Worm (Caenorhabditis elegans) whole organism, young adult: ENCODE results near the gene mlc-6.

ENCODE experiments used
- B0336.3 ChIP-seq: fragments of 200-800 bp; sonication (Bioruptor generic); IDR thresholded peaks from 2 replicates; pipeline ENCODE4 v1.3.6; 2022; ENCODE audit warnings: missing genetic modification characterization, missing compliant biosample characterization
- D2030.7 ChIP-seq: fragments of 200-800 bp; sonication (Bioruptor generic); IDR thresholded peaks from 2 replicates; pipeline ENCODE4 v1.3.6; 2022; ENCODE audit warnings: missing genetic modification reagents, missing genetic modification characterization, missing compliant biosample characterization
- F22D6.2 ChIP-seq: sonication (generic microtip); optimal IDR thresholded peaks from 2 replicates; lab custom pipeline; 2016; ENCODE audit warnings: mild to moderate bottlenecking, missing genetic modification characterization, missing compliant biosample characterization
- F37B4.10 ChIP-seq: fragments of 200-800 bp; sonication (Bioruptor generic); IDR thresholded peaks from 2 replicates; pipeline ENCODE4 v1.3.6; 2022; ENCODE audit warnings: missing genetic modification characterization, missing compliant biosample characterization
- F52B5.7 ChIP-seq: sonication (generic microtip); optimal IDR thresholded peaks from 2 replicates; lab custom pipeline; 2016; ENCODE audit warnings: mild to moderate bottlenecking, missing genetic modification characterization, missing compliant biosample characterization
- Y53F4B.3 ChIP-seq: fragments of 200-800 bp; sonication (Bioruptor generic); IDR thresholded peaks from 2 replicates; pipeline ENCODE4 v1.3.6; 2022; ENCODE audit warnings: missing genetic modification reagents, missing genetic modification characterization, missing compliant biosample characterization
- Y67H2A.10 ChIP-seq: fragments of 200-800 bp; sonication (Bioruptor generic); conservative IDR thresholded peaks from 2 replicates; pipeline ENCODE4 v1.3.6; 2022; ENCODE audit warnings: missing genetic modification reagents, missing genetic modification characterization, missing compliant biosample characterization
- Y79H2A.3 ChIP-seq: fragments of 200-800 bp; sonication (Bioruptor generic); conservative IDR thresholded peaks from 2 replicates; pipeline ENCODE4 v1.3.6; 2022; ENCODE audit warnings: missing genetic modification reagents, missing genetic modification characterization, missing compliant biosample characterization
- atf-7 ChIP-seq: sonication (generic microtip); optimal IDR thresholded peaks from 2 replicates; lab custom pipeline; 2017; ENCODE audit warnings: mild to moderate bottlenecking, missing genetic modification characterization, missing compliant biosample characterization
- ceh-91 ChIP-seq: fragments of 200-800 bp; sonication (Bioruptor generic); IDR thresholded peaks from 2 replicates; pipeline ENCODE4 v1.3.6; 2022; ENCODE audit warnings: missing genetic modification reagents, missing genetic modification characterization, missing compliant biosample characterization
- dox-1 ChIP-seq: fragments of 200-800 bp; sonication (Bioruptor generic); IDR thresholded peaks from 2 replicates; pipeline ENCODE4 v1.3.6; 2022; ENCODE audit warnings: missing genetic modification reagents, missing genetic modification characterization, missing compliant biosample characterization
- dpl-1 ChIP-seq: fragments of 150-350 bp; optimal IDR thresholded peaks from 2 replicates; lab custom pipeline; 2014; ENCODE audit warnings: missing biosample characterization, missing genetic modification reagents, missing genetic modification characterization
- efl-1 ChIP-seq: fragments of 150-350 bp; optimal IDR thresholded peaks from 2 replicates; lab custom pipeline; 2014; ENCODE audit warnings: missing biosample characterization, missing genetic modification reagents, missing genetic modification characterization
- egrh-3 ChIP-seq: fragments of 200-800 bp; sonication (Bioruptor generic); IDR thresholded peaks from 2 replicates; pipeline ENCODE4 v1.3.6; 2022; ENCODE audit warnings: missing genetic modification reagents, missing genetic modification characterization, missing compliant biosample characterization
- hmg-1.2 ChIP-seq: fragments of 200-800 bp; sonication (Bioruptor generic); IDR thresholded peaks from 2 replicates; pipeline ENCODE4 v1.3.6; 2022; ENCODE audit warnings: missing genetic modification reagents, missing genetic modification characterization, missing compliant biosample characterization
- lin-26 ChIP-seq: fragments of 200-800 bp; sonication (Bioruptor generic); IDR thresholded peaks from 2 replicates; pipeline ENCODE4 v1.3.6; 2022; ENCODE audit warnings: missing genetic modification reagents, missing genetic modification characterization, missing compliant biosample characterization
- lin-54 ChIP-seq: fragments of 200-800 bp; sonication (Bioruptor generic); optimal IDR thresholded peaks from 2 replicates; lab custom pipeline; 2018; ENCODE audit warnings: mild to moderate bottlenecking, missing genetic modification characterization, missing compliant biosample characterization
- madf-3 ChIP-seq: fragments of 200-800 bp; sonication (Bioruptor generic); IDR thresholded peaks from 2 replicates; pipeline ENCODE4 v1.3.6; 2022; ENCODE audit warnings: missing genetic modification reagents, missing genetic modification characterization, missing compliant biosample characterization
- madf-6 ChIP-seq: fragments of 200-800 bp; sonication (Bioruptor generic); IDR thresholded peaks from 2 replicates; pipeline ENCODE4 v1.3.6; 2022; ENCODE audit warnings: missing genetic modification reagents, missing genetic modification characterization, missing compliant biosample characterization
- madf-8 ChIP-seq: fragments of 200-800 bp; sonication (Bioruptor generic); conservative IDR thresholded peaks from 2 replicates; pipeline ENCODE4 v1.3.6; 2022; ENCODE audit warnings: missing genetic modification reagents, missing genetic modification characterization, missing compliant biosample characterization
- mel-28 ChIP-seq: sonication (generic microtip); optimal IDR thresholded peaks from 2 replicates; lab custom pipeline; 2016; ENCODE audit warnings: borderline replicate concordance, mild to moderate bottlenecking, missing genetic modification characterization, missing compliant biosample characterization
- mxl-1 ChIP-seq: sonication (generic microtip); optimal IDR thresholded peaks from 2 replicates; lab custom pipeline; 2016; ENCODE audit warnings: missing genetic modification characterization, missing compliant biosample characterization
- nhr-80 ChIP-seq: sonication (generic microtip); optimal IDR thresholded peaks from 2 replicates; lab custom pipeline; 2016; ENCODE audit warnings: missing genetic modification characterization, missing compliant biosample characterization
- pha-4 ChIP-seq: fragments of 150-350 bp; sonication (generic microtip); optimal IDR thresholded peaks from 2 replicates; lab custom pipeline; 2014; ENCODE audit warnings: missing biosample characterization, missing genetic modification reagents, missing genetic modification characterization
- rec-8 ChIP-seq, 2 experiments: sonication (generic microtip); optimal IDR thresholded peaks; 2 replicates each; lab custom pipeline; 2016; ENCODE audit warnings: mild to moderate bottlenecking in 2 of 2, missing genetic modification characterization in 2 of 2, missing genetic modification reagents in 2 of 2, missing genotype in 2 of 2, missing biosample characterization in 1 of 2, missing compliant biosample characterization in 1 of 2, moderate library complexity in 1 of 2
- repo-1 ChIP-seq: sonication (generic microtip); optimal IDR thresholded peaks from 2 replicates; lab custom pipeline; 2017; ENCODE audit warnings: mild to moderate bottlenecking, missing genetic modification characterization, missing compliant biosample characterization
- snpc-3.4 ChIP-seq: sonication (generic microtip); optimal IDR thresholded peaks from 2 replicates; lab custom pipeline; 2017; ENCODE audit warnings: missing genetic modification characterization, mild to moderate bottlenecking, missing compliant biosample characterization, antibody characterized with exemption, moderate library complexity, missing genotype, missing genetic modification reagents
- xnd-1 ChIP-seq: sonication (generic microtip); optimal IDR thresholded peaks from 2 replicates; lab custom pipeline; 2016; ENCODE audit warnings: missing genotype, missing genetic modification reagents, missing genetic modification characterization, missing compliant biosample characterization
- ztf-25 ChIP-seq: fragments of 200-800 bp; sonication (Bioruptor generic); IDR thresholded peaks from 2 replicates; pipeline ENCODE4 v1.3.6; 2022; ENCODE audit warnings: missing genetic modification reagents, missing genetic modification characterization, missing compliant biosample characterization

mlc-6 gene

DNA sequence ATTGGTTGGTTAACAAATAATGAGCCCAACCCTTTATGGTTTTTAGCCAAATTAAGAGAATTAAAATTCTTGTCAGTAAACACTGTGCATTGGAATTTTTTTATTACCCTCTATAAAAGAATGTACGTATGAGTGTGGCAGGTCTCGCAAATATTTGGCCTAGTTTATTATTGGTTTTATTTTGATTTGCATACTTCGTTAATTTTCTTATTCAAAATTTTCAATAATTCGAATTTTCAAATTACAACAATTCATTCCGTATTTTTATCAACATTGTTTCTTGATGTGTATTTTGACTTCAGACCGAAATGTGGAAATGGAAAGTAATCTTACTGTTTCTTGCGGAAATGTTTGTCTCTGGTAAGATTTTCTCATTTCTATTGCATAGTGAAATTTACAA lies 11.2 kb upstream of the mlc-6 start, which contains the start of gene E02H4.4:
Gene E02H4.4, plus strand, starts transcription at position 301 of the 400 bp plus-strand sequence.
- TF ChIP-seq pha-4 (tag; lab: Kevin White, UChicago) (no peak), madf-3 (no peak), F22D6.2 (tag; lab: Kevin White, UChicago) (no peak), ceh-91 (GFP tag; lab: Robert Waterston, UW) (no peak), atf-7 (tag; lab: Kevin White, UChicago) (no peak), mxl-1 (tag; lab: Kevin White, UChicago) (no peak)

DNA sequence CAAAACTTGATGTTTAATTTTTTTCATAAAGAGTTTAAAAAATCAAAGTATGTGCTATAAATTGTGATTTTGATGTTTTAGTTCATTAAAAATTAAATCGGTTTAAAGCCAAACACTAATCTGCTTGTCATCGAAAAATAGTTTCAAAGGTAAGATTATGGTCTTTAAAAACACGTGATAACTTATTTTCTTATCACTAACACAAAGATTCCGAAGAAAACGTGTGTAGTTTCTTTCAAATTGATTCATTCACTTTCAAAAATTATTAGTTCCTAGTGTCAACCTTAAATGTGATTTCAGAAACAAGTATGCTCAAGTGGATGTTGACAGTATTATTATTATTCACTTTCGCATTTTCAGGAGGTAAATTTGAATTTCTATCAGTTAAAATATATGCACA lies 9.6 kb upstream of the mlc-6 start, which contains the start of gene E02H4.7:
Gene E02H4.7, plus strand, starts transcription at position 301 of the 400 bp plus-strand sequence.
- no peak for TF ChIP-seq lin-26 (GFP tag; lab: Robert Waterston, UW)
- no peak for TF ChIP-seq lin-54 (GFP tag; lab: Kevin White, UChicago)
- TF ChIP-seq B0336.3 (GFP tag; lab: Robert Waterston, UW), result no peak
- TF ChIP-seq snpc-3.4 (tag; lab: Kevin White, UChicago), result no peak
- TF ChIP-seq Y79H2A.3 (GFP tag; lab: Robert Waterston, UW), result no peak
- TF ChIP-seq pha-4 (tag; lab: Kevin White, UChicago), result no peak
- no peak for TF ChIP-seq hmg-1.2 (GFP tag; lab: Robert Waterston, UW)
- TF ChIP-seq, all 124 proteins: peak for 0

DNA sequence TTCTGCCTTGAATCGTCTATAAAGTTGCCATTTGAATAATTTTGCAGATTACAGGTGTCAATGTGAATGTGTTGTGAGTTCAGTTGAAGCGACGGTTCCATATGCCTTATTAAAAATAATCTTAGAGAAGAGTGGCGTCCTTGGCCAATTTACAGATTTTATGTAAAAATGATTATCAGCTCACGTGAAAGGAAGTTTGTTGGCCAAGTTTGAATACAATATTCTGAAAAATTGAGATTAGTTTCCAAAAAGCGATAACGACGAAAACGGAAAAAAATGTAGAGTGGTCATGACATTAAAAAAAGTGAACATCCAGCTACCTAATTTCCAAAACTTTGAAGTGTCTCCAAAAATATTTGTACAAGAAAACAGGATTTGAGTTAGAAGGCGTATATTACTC lies 8.6 kb upstream of the mlc-6 start, which contains the start of gene E02H4.5:
Gene E02H4.5, minus strand, starts transcription at position 101 of the 400 bp plus-strand sequence.
- no peak for TF ChIP-seq Y67H2A.10 (GFP tag; lab: Robert Waterston, UW)
- no peak for TF ChIP-seq mel-28 (tag; lab: Kevin White, UChicago)

DNA sequence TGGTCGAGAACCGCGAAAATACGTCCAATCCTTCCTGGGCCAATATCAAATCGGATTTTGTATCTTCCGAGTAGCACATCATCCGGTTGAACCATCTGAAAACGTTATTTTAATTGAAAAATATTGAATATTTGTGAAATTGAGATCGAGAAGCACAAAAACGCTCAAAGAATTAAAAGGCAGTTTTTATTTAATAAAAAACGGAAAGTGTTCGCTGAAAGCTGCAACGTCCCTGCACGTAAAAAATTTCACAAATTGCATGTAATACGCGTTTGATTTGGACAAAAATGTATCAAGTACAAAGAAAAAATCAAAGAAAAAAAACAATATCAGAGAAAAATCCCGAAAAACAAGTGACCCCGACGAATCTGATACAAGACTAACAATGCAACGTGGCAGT lies 5.6 kb upstream of the mlc-6 start, which contains the start of gene E02H4.6:
Gene E02H4.6, minus strand, starts transcription at position 101 of the 400 bp plus-strand sequence.
- TF ChIP-seq repo-1, result no peak
- no peak for TF ChIP-seq nhr-80 (tag; lab: Kevin White, UChicago)
- no peak for TF ChIP-seq F37B4.10
- TF ChIP-seq F52B5.7 (tag; lab: Kevin White, UChicago), result no peak
- TF ChIP-seq ztf-25 (GFP tag; lab: Robert Waterston, UW), result no peak

DNA sequence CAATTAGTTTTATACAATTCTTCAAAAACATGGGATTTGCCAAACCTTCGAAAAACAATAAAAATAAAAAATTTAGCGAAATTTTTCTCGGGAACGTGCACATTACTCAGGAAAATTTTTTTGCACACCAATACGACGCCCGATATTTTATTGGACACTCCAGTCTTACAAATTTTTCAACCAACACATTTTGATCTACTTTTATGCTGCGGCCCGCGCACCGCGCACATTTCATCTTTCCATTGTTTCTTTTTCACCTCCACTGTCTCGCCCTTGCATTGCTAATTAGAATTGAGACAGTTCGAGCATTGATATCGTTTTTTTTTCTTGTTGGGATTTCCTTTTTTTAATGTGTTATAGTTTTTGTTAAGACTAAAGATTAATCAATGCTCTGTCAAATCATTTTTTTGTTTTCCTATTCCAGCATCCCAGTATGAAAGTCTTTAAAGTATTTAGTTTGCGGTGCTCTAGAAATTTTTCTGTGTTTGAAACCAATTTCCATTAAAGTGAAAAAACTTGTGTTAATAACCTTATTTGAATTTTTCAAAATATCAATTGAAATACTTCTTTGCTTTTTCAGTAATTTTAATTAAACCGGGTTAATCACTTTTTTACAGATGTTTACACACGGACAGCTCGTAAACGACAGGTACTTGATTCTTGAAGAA lies 1.2 kb upstream of the mlc-6 start, which contains the start of gene K04C1.5:
Gene K04C1.5, plus strand, starts transcription at position 618 of the 668 bp plus-strand sequence.
- TF ChIP-seq D2030.7 (GFP tag; lab: Robert Waterston, UW) (peak; percentile 28; the same call in 1 of the 2 replicates), dpl-1 (GFP tag; lab: Kevin White, UChicago) (peak; percentile 48), Y53F4B.3 (GFP tag; lab: Robert Waterston, UW) (no peak), madf-8 (GFP tag; lab: Robert Waterston, UW) (peak; percentile 56; the same call in 1 of the 2 replicates), egrh-3 (GFP tag; lab: Robert Waterston, UW) (no peak), xnd-1 (tag; lab: Kevin White, UChicago) (peak; percentile 17), efl-1 (GFP tag; lab: Kevin White, UChicago) (peak; percentile 77), madf-6 (GFP tag; lab: Robert Waterston, UW) (peak; percentile 77), rec-8 (tag; optimal IDR thresholded peaks at IDR 0.05; lab: Kevin White, UChicago) (no peak)

DNA sequence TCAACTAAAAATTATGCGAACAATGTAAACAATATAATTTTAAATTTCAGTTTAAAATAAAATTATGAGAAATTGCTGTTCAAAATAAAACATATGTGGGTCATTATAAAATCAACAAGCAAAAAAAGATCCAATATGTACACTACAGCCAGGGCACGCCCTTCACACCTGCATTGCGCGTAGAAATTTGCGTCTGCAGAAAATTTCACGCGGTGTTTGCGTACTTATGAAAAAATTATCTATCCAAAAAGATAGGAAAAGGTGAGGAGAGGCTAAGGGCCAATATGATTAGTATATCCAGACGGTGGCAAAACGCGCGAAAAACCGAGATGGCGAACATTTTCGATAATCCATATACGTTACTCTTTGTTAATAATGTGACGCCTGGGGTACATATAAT lies 1.9 kb downstream of the mlc-6 start:
- TF ChIP-seq nhr-80 (tag; lab: Kevin White, UChicago) (peak; percentile 6), dox-1 (no peak)
- TF ChIP-seq, all 124 proteins: peak for 1
